Fruit fly (Drosophila melanogaster): ENCODE data around the gene RpL30.

Gene RpL30

dm6 chr2L:19045111-19045560 is 36.0 kb upstream of the RpL30 start, which contains the start of the genes Ttc19 and Acn:
Gene Ttc19, minus strand, starts transcription at chr2L:19045148.
Gene Acn, plus strand, starts transcription at chr2L:19045355.
- TF ChIP-seq OdsH (GFP tag; optimal IDR thresholded peaks at IDR 0.05): peak; percentile 88
- peak; percentile 52 for TF ChIP-seq CG1621 (tag; optimal IDR thresholded peaks at IDR 0.05)
- no peak for TF ChIP-seq svp (GFP tag)
- no peak for TF ChIP-seq CG4318 (GFP tag; optimal IDR thresholded peaks at IDR 0.05)
- peak; percentile 84 for TF ChIP-seq achi (GFP tag; optimal IDR thresholded peaks at IDR 0.05)
- peak; percentile 86 for TF ChIP-seq Eip75B (GFP tag; optimal IDR thresholded peaks at IDR 0.05)
- peak; percentile 62 for TF ChIP-seq Ets96B (tag; optimal IDR thresholded peaks at IDR 0.05)
- no peak for TF ChIP-seq CG6808 (GFP tag; optimal IDR thresholded peaks at IDR 0.05)
- peak; percentile 85 for TF ChIP-seq pdm3 (GFP tag; optimal IDR thresholded peaks at IDR 0.05)
- TF ChIP-seq Gug (GFP tag; IDR thresholded peaks at IDR 0.05): peak; percentile 66
- peak; percentile 53 for TF ChIP-seq CG8319 (GFP tag; optimal IDR thresholded peaks at IDR 0.05)
- TF ChIP-seq CG8632 (GFP tag; optimal IDR thresholded peaks at IDR 0.05): peak; percentile 59
- TF ChIP-seq CG6854 (GFP tag; optimal IDR thresholded peaks at IDR 0.05): no peak
- no peak for TF ChIP-seq CG16779 (tag; optimal IDR thresholded peaks at IDR 0.05)
- peak; percentile 87 for TF ChIP-seq CG10631 (GFP tag; optimal IDR thresholded peaks at IDR 0.05)
- peak; percentile 89 for TF ChIP-seq CG31627 (GFP tag; optimal IDR thresholded peaks at IDR 0.05)
- peak; percentile 80 for TF ChIP-seq Ets21C (GFP tag; optimal IDR thresholded peaks at IDR 0.05)
- no peak for TF ChIP-seq Eip93F (GFP tag; optimal IDR thresholded peaks at IDR 0.05)
- TF ChIP-seq esn (GFP tag; optimal IDR thresholded peaks at IDR 0.05): peak; percentile 90
- TF ChIP-seq CG11762 (GFP tag; optimal IDR thresholded peaks at IDR 0.05; ENCODE audit: insufficient read depth): peak; percentile 72
- TF ChIP-seq CG6163 (GFP tag; IDR thresholded peaks at IDR 0.05): peak; percentile 74
- TF ChIP-seq salr (GFP tag; optimal IDR thresholded peaks at IDR 0.05): peak in 1 of 2 experiments; percentile 27
- peak; percentile 73 for TF ChIP-seq CG6792 (GFP tag; optimal IDR thresholded peaks at IDR 0.05)
- TF ChIP-seq net (GFP tag; optimal IDR thresholded peaks at IDR 0.05): peak; percentile 78
- TF ChIP-seq CG7368 (GFP tag; optimal IDR thresholded peaks at IDR 0.05): no peak
- peak; percentile 60 for TF ChIP-seq Sox15 (GFP tag; optimal IDR thresholded peaks at IDR 0.05)
- peak; percentile 86 for TF ChIP-seq lz (GFP tag; optimal IDR thresholded peaks at IDR 0.05)
- TF ChIP-seq CG3919 (GFP tag; optimal IDR thresholded peaks at IDR 0.05): peak; percentile 79
- no peak for TF ChIP-seq spab (GFP tag; optimal IDR thresholded peaks at IDR 0.05)
- TF ChIP-seq cyc (GFP tag; optimal IDR thresholded peaks at IDR 0.05): peak; percentile 82
- TF ChIP-seq Smox (GFP tag; optimal IDR thresholded peaks at IDR 0.05): peak; percentile 86
- no peak for TF ChIP-seq Blimp-1 (GFP tag; optimal IDR thresholded peaks at IDR 0.05)
- TF ChIP-seq CG11294 (GFP tag; IDR thresholded peaks at IDR 0.05): no peak
- peak; percentile 72 for TF ChIP-seq CG10669 (GFP tag; optimal IDR thresholded peaks at IDR 0.05)
- peak; percentile 81 for TF ChIP-seq topi (GFP tag; optimal IDR thresholded peaks at IDR 0.05)
- TF ChIP-seq CG3032 (tag; optimal IDR thresholded peaks at IDR 0.05): peak; percentile 82
- peak; percentile 91 for TF ChIP-seq Sox14 (GFP tag; optimal IDR thresholded peaks at IDR 0.05)
- no peak for TF ChIP-seq CG6276 (GFP tag; optimal IDR thresholded peaks at IDR 0.05)
- peak; percentile 27 for TF ChIP-seq fd59A (GFP tag; optimal IDR thresholded peaks at IDR 0.05)
- TF ChIP-seq Met (GFP tag; optimal IDR thresholded peaks at IDR 0.05): peak; percentile 84
- peak; percentile 81 for TF ChIP-seq acj6 (GFP tag; optimal IDR thresholded peaks at IDR 0.05)
- no peak for TF ChIP-seq fkh (GFP tag; optimal IDR thresholded peaks at IDR 0.05)
- TF ChIP-seq fd85E (GFP tag; optimal IDR thresholded peaks at IDR 0.05): no peak
- peak; percentile 65 for TF ChIP-seq dsx (GFP tag; optimal IDR thresholded peaks at IDR 0.05; ENCODE audit: poor library complexity, severe bottlenecking)
- TF ChIP-seq CG15336 (GFP tag; IDR thresholded peaks at IDR 0.05): peak; percentile 51; the same call in 1 of the 2 replicates
- TF ChIP-seq eg (GFP tag; IDR thresholded peaks at IDR 0.05): peak; percentile 78
- peak; percentile 94 for TF ChIP-seq Eip78C (GFP tag)
- TF ChIP-seq CG11902 (GFP tag; optimal IDR thresholded peaks at IDR 0.05): peak; percentile 55
- TF ChIP-seq CG9139 (GFP tag; optimal IDR thresholded peaks at IDR 0.05): no peak
- no peak for TF ChIP-seq Sox102F (GFP tag; optimal IDR thresholded peaks at IDR 0.05)
- no peak for TF ChIP-seq dac (GFP tag; optimal IDR thresholded peaks at IDR 0.05)
- TF ChIP-seq Hr38 (GFP tag; optimal IDR thresholded peaks at IDR 0.05): no peak
